Worm (Caenorhabditis elegans) whole organism, mixed stage, embryonic: Measurements from ENCODE around the gene twk-5.
"Not testable (repeated sequence)": the region's sequence is repeated elsewhere in the genome, so short reads cannot be mapped to it uniquely, and the experiment has no call there.

Experiments used
- M03D4.4 ChIP-seq: sonication (generic microtip); optimal IDR thresholded peaks from 2 replicates; lab custom pipeline; 2017; ENCODE audit warnings: mild to moderate bottlenecking, missing genetic modification characterization, missing compliant biosample characterization
- blmp-1 ChIP-seq: fragments of 150-350 bp; optimal IDR thresholded peaks from 2 replicates; lab custom pipeline; 2014; ENCODE audit warnings: missing biosample characterization, missing genetic modification characterization
- ceh-39 ChIP-seq: fragments of 150-350 bp; optimal IDR thresholded peaks from 2 replicates; lab custom pipeline; 2014; ENCODE audit warnings: missing biosample characterization, missing genetic modification characterization
- ceh-43 ChIP-seq: fragments of 200-800 bp; sonication (Bioruptor generic); optimal IDR thresholded peaks from 2 replicates; lab custom pipeline; 2018; ENCODE audit warnings: mild to moderate bottlenecking, missing genetic modification characterization, moderate library complexity, missing compliant biosample characterization
- ceh-83 ChIP-seq: fragments of 200-800 bp; sonication (Bioruptor generic); optimal IDR thresholded peaks from 2 replicates; lab custom pipeline; 2018; ENCODE audit warnings: mild to moderate bottlenecking, missing genetic modification characterization, missing compliant biosample characterization
- ces-1 ChIP-seq: fragments of 150-350 bp; optimal IDR thresholded peaks from 2 replicates; lab custom pipeline; 2014; ENCODE audit warnings: missing biosample characterization, missing genetic modification reagents, missing genetic modification characterization
- cnd-1 ChIP-seq: fragments of 200-800 bp; sonication (Bioruptor generic); optimal IDR thresholded peaks from 2 replicates; lab custom pipeline; 2018; ENCODE audit warnings: mild to moderate bottlenecking, missing genetic modification characterization, missing compliant biosample characterization
- elt-1 ChIP-seq: sonication (generic microtip); optimal IDR thresholded peaks from 2 replicates; lab custom pipeline; 2017; ENCODE audit warnings: missing genetic modification characterization, mild to moderate bottlenecking, missing compliant biosample characterization, antibody characterized with exemption, moderate library complexity, borderline replicate concordance; ENCODE audit not compliant: insufficient read depth
- elt-3 ChIP-seq: fragments of 150-350 bp; optimal IDR thresholded peaks from 2 replicates; lab custom pipeline; 2014; ENCODE audit warnings: missing biosample characterization, missing genetic modification characterization
- flh-1 ChIP-seq: fragments of 200-800 bp; sonication (Bioruptor generic); optimal IDR thresholded peaks from 2 replicates; lab custom pipeline; 2018; ENCODE audit warnings: mild to moderate bottlenecking, missing genetic modification characterization, moderate library complexity, missing compliant biosample characterization
- ham-2 ChIP-seq: fragments of 200-800 bp; sonication (Bioruptor generic); optimal IDR thresholded peaks from 2 replicates; lab custom pipeline; 2018; ENCODE audit warnings: mild to moderate bottlenecking, missing genetic modification characterization, missing compliant biosample characterization
- hlh-1 ChIP-seq: fragments of 150-350 bp; optimal IDR thresholded peaks from 2 replicates; lab custom pipeline; 2014; ENCODE audit warnings: missing biosample characterization, missing genetic modification reagents, missing genetic modification characterization
- lin-13 ChIP-seq: fragments of 150-350 bp; optimal IDR thresholded peaks from 2 replicates; lab custom pipeline; 2014; ENCODE audit warnings: missing biosample characterization, missing genetic modification characterization
- lin-32 ChIP-seq: fragments of 200-800 bp; sonication (Bioruptor generic); optimal IDR thresholded peaks from 2 replicates; lab custom pipeline; 2018; ENCODE audit warnings: mild to moderate bottlenecking, missing genetic modification characterization, missing compliant biosample characterization
- lsy-2 ChIP-seq: fragments of 150-350 bp; optimal IDR thresholded peaks from 2 replicates; lab custom pipeline; 2014; ENCODE audit warnings: missing biosample characterization, missing genetic modification characterization
- mab-5 ChIP-seq: fragments of 150-350 bp; optimal IDR thresholded peaks from 2 replicates; lab custom pipeline; 2014; ENCODE audit warnings: missing biosample characterization, missing genetic modification characterization
- mep-1 ChIP-seq: fragments of 150-350 bp; optimal IDR thresholded peaks from 2 replicates; lab custom pipeline; 2017; ENCODE audit warnings: missing biosample characterization, missing genetic modification reagents, missing genetic modification characterization, inconsistent platforms
- mls-2 ChIP-seq: sonication (generic microtip); optimal IDR thresholded peaks from 2 replicates; lab custom pipeline; 2016; ENCODE audit warnings: mild to moderate bottlenecking, missing genetic modification characterization, moderate library complexity, missing compliant biosample characterization
- nhr-2 ChIP-seq: fragments of 150-350 bp; optimal IDR thresholded peaks from 2 replicates; lab custom pipeline; 2014; ENCODE audit warnings: missing biosample characterization, missing genetic modification characterization
- nhr-28 ChIP-seq: fragments of 150-350 bp; optimal IDR thresholded peaks from 2 replicates; lab custom pipeline; 2014; ENCODE audit warnings: missing biosample characterization, missing genetic modification characterization
- nhr-76 ChIP-seq: sonication (generic microtip); optimal IDR thresholded peaks from 2 replicates; lab custom pipeline; 2017; ENCODE audit warnings: missing biosample characterization, missing genetic modification characterization
- snpc-4 ChIP-seq: fragments of 150-350 bp; optimal IDR thresholded peaks from 2 replicates; lab custom pipeline; 2014; ENCODE audit warnings: missing biosample characterization, missing genetic modification characterization
- sptf-1 ChIP-seq: sonication (generic microtip); optimal IDR thresholded peaks from 2 replicates; lab custom pipeline; 2017; ENCODE audit warnings: mild to moderate bottlenecking, missing genetic modification characterization, moderate library complexity, missing compliant biosample characterization
- tbx-8 ChIP-seq: fragments of 200-800 bp; sonication (Bioruptor generic); optimal IDR thresholded peaks from 2 replicates; lab custom pipeline; 2018; ENCODE audit warnings: mild to moderate bottlenecking, missing genetic modification characterization, moderate library complexity, missing compliant biosample characterization
- unc-120 ChIP-seq: sonication (generic microtip); optimal IDR thresholded peaks from 2 replicates; lab custom pipeline; 2017; ENCODE audit warnings: missing genetic modification characterization, missing compliant biosample characterization; ENCODE audit not compliant: poor library complexity, severe bottlenecking
- unc-39 ChIP-seq: fragments of 150-350 bp; optimal IDR thresholded peaks from 2 replicates; lab custom pipeline; 2014; ENCODE audit warnings: missing biosample characterization, missing genetic modification characterization
- zip-8 ChIP-seq: fragments of 150-350 bp; optimal IDR thresholded peaks from 2 replicates; lab custom pipeline; 2014; ENCODE audit warnings: missing biosample characterization, missing genetic modification characterization
- ztf-11 ChIP-seq: fragments of 150-350 bp; optimal IDR thresholded peaks from 2 replicates; lab custom pipeline; 2014; ENCODE audit warnings: missing biosample characterization, missing genetic modification characterization

twk-5 gene

ce11 chrII:11443862-11444261 is 41.2 kb downstream of the twk-5 start, which contains the start of gene adbp-1:
Gene adbp-1 (plus strand): TSS chrII:11444162.
- TF ChIP-seq M03D4.4 (tag; lab: Kevin White, UChicago), result no peak
- TF ChIP-seq ceh-39 (tag; lab: Kevin White, UChicago), result no peak

DNA sequence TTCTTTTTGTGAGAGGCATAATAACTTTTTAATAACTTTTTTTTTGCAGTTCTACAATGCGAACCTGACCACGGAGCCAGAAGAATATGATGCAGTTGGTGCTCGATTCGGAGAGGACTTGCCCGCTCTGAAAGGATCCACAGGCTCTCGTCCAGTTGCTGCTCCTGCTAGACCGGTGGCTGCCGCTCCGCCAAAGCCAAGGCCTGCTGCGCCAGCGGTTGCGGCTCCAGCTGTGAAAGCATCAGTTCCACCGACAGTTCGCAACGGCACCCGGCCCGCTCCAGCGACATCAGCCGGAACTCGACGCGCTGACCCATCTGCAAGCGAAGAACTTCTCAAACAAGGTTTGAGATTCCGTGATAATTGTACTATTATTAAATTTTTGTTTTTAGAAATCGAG is 42.0 kb downstream of the twk-5 start:
- no peak for TF ChIP-seq lin-32 (GFP tag; lab: Kevin White, UChicago)
- TF ChIP-seq tbx-8, result no peak
- no peak for TF ChIP-seq unc-120 (tag; lab: Kevin White, UChicago)
- TF ChIP-seq sptf-1 (tag; lab: Kevin White, UChicago), result no peak
- no peak for TF ChIP-seq ceh-39 (tag; lab: Kevin White, UChicago)
- no peak for TF ChIP-seq mab-5 (tag; lab: Kevin White, UChicago)
- no peak for TF ChIP-seq ceh-83 (GFP tag; lab: Kevin White, UChicago)
- no peak for TF ChIP-seq elt-1 (tag; lab: Kevin White, UChicago)
- no peak for TF ChIP-seq ztf-11 (tag; lab: Kevin White, UChicago)
- TF ChIP-seq elt-3 (tag; lab: Kevin White, UChicago), result no peak
- TF ChIP-seq flh-1 (GFP tag; lab: Kevin White, UChicago), result no peak
- TF ChIP-seq mep-1 (tag; lab: Kevin White, UChicago), result no peak
- no peak for TF ChIP-seq hlh-1

DNA sequence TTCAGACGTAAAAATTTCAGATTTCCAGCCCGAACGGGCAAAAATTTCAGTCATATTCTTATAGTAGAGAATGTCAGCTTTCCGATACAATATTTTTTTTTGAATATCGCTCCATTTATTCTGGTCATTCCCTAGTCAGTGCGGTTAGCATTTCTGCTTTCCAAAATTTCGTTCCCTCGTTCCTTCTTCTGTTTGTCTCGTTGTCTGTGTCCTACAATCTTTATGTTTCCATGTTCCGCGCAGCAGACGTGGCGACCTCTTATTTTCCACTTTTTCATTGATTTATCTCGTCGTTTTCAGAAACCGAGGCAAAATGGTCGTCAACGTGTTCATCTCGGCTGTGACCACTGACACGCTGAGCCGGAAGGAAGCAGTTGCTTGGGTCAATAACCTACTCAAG is 42.7 kb downstream of the twk-5 start, which contains the start of gene ebp-2:
Gene ebp-2, plus strand, starts transcription at position 301 of the 400 bp plus-strand sequence.
- not testable (repeated sequence) for TF ChIP-seq lin-13 (tag; lab: Kevin White, UChicago); nhr-2; flh-1 (GFP tag; lab: Kevin White, UChicago)

ce11 chrII:11440265-11440664 is 44.8 kb downstream of the twk-5 start, which contains the start of gene VW02B12L.2:
Gene VW02B12L.2 (minus strand): TSS chrII:11440329.
- TF ChIP-seq lin-13 (tag; lab: Kevin White, UChicago), result peak; percentile 5
- no peak for TF ChIP-seq snpc-4 (tag; lab: Kevin White, UChicago)
- TF ChIP-seq lin-32 (GFP tag; lab: Kevin White, UChicago), result peak; percentile 45
- TF ChIP-seq cnd-1 (tag; lab: Kevin White, UChicago), result peak; percentile 3
- TF ChIP-seq elt-3 (tag; lab: Kevin White, UChicago), result no peak
- peak; percentile 94 for TF ChIP-seq ces-1
- TF ChIP-seq ham-2 (GFP tag; lab: Kevin White, UChicago), result peak; percentile 42

DNA sequence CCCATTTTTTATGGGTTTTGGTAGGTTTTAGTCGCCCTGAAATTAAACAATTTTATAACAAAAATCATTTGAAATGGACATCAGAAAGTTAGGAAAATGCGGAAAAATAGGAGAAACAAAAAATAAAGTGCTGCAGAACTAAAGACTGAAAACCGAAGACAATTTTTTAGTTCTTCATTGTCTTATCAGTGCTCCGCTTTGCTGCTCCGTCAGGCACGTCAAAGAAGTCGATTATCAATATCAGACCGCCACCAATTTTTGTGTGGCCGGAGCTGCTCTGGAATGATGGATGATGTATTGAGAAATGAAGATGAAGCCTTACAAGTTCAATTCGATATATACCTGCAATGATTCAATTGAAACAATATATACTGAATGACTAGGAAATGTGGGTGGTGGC is 46.7 kb downstream of the twk-5 start, which contains the start of gene vha-6:
Gene vha-6, minus strand, starts transcription at position 36 of the 400 bp plus-strand sequence.
- TF ChIP-seq ceh-83 (GFP tag; lab: Kevin White, UChicago), result no peak
- no peak for TF ChIP-seq elt-1 (tag; lab: Kevin White, UChicago)
- TF ChIP-seq flh-1 (GFP tag; lab: Kevin White, UChicago), result no peak
- TF ChIP-seq M03D4.4 (tag; lab: Kevin White, UChicago), result no peak
- no peak for TF ChIP-seq nhr-2
- TF ChIP-seq nhr-28 (tag; lab: Kevin White, UChicago), result no peak
- no peak for TF ChIP-seq mls-2
- no peak for TF ChIP-seq lin-32 (GFP tag; lab: Kevin White, UChicago)
- no peak for TF ChIP-seq lin-13 (tag; lab: Kevin White, UChicago)
- no peak for TF ChIP-seq zip-8 (tag; lab: Kevin White, UChicago)
- TF ChIP-seq nhr-76, result no peak
- TF ChIP-seq hlh-1, result no peak
- no peak for TF ChIP-seq unc-39 (tag; lab: Kevin White, UChicago)

DNA sequence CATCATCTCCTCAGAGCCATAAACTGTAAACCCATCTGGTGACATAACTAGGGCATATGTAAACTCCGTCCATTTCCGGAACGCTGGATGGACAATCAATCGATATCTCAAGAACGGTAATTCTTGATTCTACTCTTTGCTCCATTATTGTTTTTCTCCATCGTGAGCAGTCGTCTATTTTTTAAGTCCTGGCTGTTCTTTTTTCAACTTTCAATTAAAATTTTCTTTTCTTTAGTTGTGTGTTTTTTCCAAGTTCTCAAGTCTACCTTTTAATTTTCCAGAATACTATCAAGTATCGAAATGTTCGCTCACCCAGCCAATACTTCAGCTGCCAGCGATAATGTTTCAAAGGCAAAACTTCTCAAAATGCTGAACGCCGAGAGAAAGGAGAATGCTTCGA is 51.2 kb downstream of the twk-5 start, which contains the start of gene C05D12.5:
Gene C05D12.5, plus strand, starts transcription at position 301 of the 400 bp plus-strand sequence.
- no peak for TF ChIP-seq ham-2 (GFP tag; lab: Kevin White, UChicago)
- no peak for TF ChIP-seq mls-2
- TF ChIP-seq flh-1 (GFP tag; lab: Kevin White, UChicago), result no peak
- no peak for TF ChIP-seq M03D4.4 (tag; lab: Kevin White, UChicago)
- no peak for TF ChIP-seq nhr-76
- TF ChIP-seq lin-32 (GFP tag; lab: Kevin White, UChicago), result no peak
- no peak for TF ChIP-seq mep-1 (tag; lab: Kevin White, UChicago)
- TF ChIP-seq zip-8 (tag; lab: Kevin White, UChicago), result no peak
- no peak for TF ChIP-seq lsy-2
- no peak for TF ChIP-seq ztf-11 (tag; lab: Kevin White, UChicago)
- no peak for TF ChIP-seq nhr-28 (tag; lab: Kevin White, UChicago)
- no peak for TF ChIP-seq tbx-8
- TF ChIP-seq blmp-1 (tag; lab: Kevin White, UChicago), result no peak
- no peak for TF ChIP-seq ceh-83 (GFP tag; lab: Kevin White, UChicago)
- TF ChIP-seq nhr-2, result no peak
- no peak for TF ChIP-seq ces-1
- no peak for TF ChIP-seq ceh-43 (GFP tag; lab: Kevin White, UChicago)
